Worm (Caenorhabditis elegans) whole organism, young adult: ENCODE measurements around the gene T25B9.9.

Experiments
- F22D6.2 ChIP-seq: sonication (generic microtip); optimal IDR thresholded peaks from 2 replicates; lab custom pipeline; 2016; ENCODE audit warnings: mild to moderate bottlenecking, missing genetic modification characterization, missing compliant biosample characterization
- Y56A3A.18 ChIP-seq: fragments of 200-800 bp; sonication (Bioruptor generic); IDR thresholded peaks from 2 replicates; pipeline ENCODE4 v1.3.6; 2022; ENCODE audit warnings: missing genetic modification reagents, missing genetic modification characterization, missing compliant biosample characterization
- ceh-91 ChIP-seq: fragments of 200-800 bp; sonication (Bioruptor generic); IDR thresholded peaks from 2 replicates; pipeline ENCODE4 v1.3.6; 2022; ENCODE audit warnings: missing genetic modification reagents, missing genetic modification characterization, missing compliant biosample characterization
- fkh-3 ChIP-seq: sonication (generic microtip); optimal IDR thresholded peaks from 2 replicates; lab custom pipeline; 2016; ENCODE audit warnings: mild to moderate bottlenecking, missing genetic modification characterization, missing compliant biosample characterization
- hmg-1.2 ChIP-seq: fragments of 200-800 bp; sonication (Bioruptor generic); IDR thresholded peaks from 2 replicates; pipeline ENCODE4 v1.3.6; 2022; ENCODE audit warnings: missing genetic modification reagents, missing genetic modification characterization, missing compliant biosample characterization
- tbx-9 ChIP-seq: sonication (generic microtip); optimal IDR thresholded peaks from 2 replicates; lab custom pipeline; 2016; ENCODE audit warnings: borderline replicate concordance, missing genetic modification characterization, inconsistent platforms, missing compliant biosample characterization
- zim-3 ChIP-seq: sonication (generic microtip); optimal IDR thresholded peaks from 2 replicates; lab custom pipeline; 2017; ENCODE audit warnings: mild to moderate bottlenecking, missing genetic modification characterization, moderate library complexity, missing compliant biosample characterization
- ztf-28 ChIP-seq: fragments of 200-800 bp; sonication (Bioruptor generic); IDR thresholded peaks from 2 replicates; pipeline ENCODE4 v1.3.6; 2022; ENCODE audit warnings: missing genetic modification reagents, missing genetic modification characterization, missing compliant biosample characterization
- ztf-6 ChIP-seq: fragments of 200-800 bp; sonication (Bioruptor generic); IDR thresholded peaks from 2 replicates; pipeline ENCODE4 v1.3.6; 2022; ENCODE audit warnings: missing genetic modification reagents, missing genetic modification characterization, missing compliant biosample characterization

DNA sequence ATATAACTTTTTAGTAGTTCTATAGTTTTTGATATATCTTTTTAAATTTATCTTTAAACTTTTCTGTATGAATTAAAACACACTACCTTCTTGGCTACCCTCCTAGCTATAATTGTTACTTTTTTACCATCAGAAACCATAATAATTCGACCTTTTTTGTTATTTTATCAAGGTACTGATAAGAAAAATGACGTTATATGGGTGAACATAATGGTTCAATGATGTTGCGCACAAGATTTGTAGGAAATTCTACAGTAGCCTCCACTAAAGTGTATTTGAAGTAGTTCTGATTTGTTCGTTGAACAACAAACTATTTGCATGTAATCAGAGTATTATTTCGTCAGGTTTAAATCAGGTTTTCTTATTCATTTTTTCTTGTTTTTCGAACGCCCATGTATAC is 29.2 kb downstream of the T25B9.9 start:
- no peak for TF ChIP-seq ztf-28
- TF ChIP-seq hmg-1.2 (GFP tag; lab: Robert Waterston, UW), result no peak
- TF ChIP-seq tbx-9 (tag; lab: Kevin White, UChicago), result no peak
- no peak for TF ChIP-seq fkh-3 (tag; lab: Kevin White, UChicago)
- no peak for TF ChIP-seq ztf-6 (GFP tag; lab: Robert Waterston, UW)
- TF ChIP-seq ceh-91, result no peak
- TF ChIP-seq zim-3, result no peak
- TF ChIP-seq F22D6.2 (tag; lab: Kevin White, UChicago), result no peak
- TF ChIP-seq Y56A3A.18 (GFP tag; lab: Robert Waterston, UW), result no peak
